Worm (Caenorhabditis elegans) whole organism, L3 larva: ENCODE measurements around the gene seb-3.

Experiments used
- ceh-16 ChIP-seq: sonication (generic microtip); optimal IDR thresholded peaks from 2 replicates; lab custom pipeline; 2017; ENCODE audit warnings: missing biosample characterization, missing genetic modification characterization
- ceh-82 ChIP-seq: fragments of 150-350 bp; optimal IDR thresholded peaks from 2 replicates; lab custom pipeline; 2014; ENCODE audit warnings: missing biosample characterization, missing genetic modification characterization
- eor-1 ChIP-seq, 2 experiments: fragments of 150-350 bp; optimal IDR thresholded peaks; 2 replicates each; lab custom pipeline; 2014 to 2018; ENCODE audit warnings: missing biosample characterization in 2 of 2, missing genetic modification characterization in 2 of 2
- jun-1 ChIP-seq: fragments of 150-350 bp; optimal IDR thresholded peaks from 2 replicates; lab custom pipeline; 2014; ENCODE audit warnings: missing biosample characterization, missing genetic modification reagents, missing genetic modification characterization
- lin-15B ChIP-seq: fragments of 150-350 bp; optimal IDR thresholded peaks from 2 replicates; lab custom pipeline; 2014; ENCODE audit warnings: missing biosample characterization, missing genetic modification characterization
- nfya-1 ChIP-seq: sonication (generic microtip); optimal IDR thresholded peaks from 2 replicates; lab custom pipeline; 2017; ENCODE audit warnings: missing genetic modification characterization, mild to moderate bottlenecking, missing compliant biosample characterization, antibody characterized with exemption, moderate library complexity; ENCODE audit not compliant: insufficient read depth
- snpc-4 ChIP-seq: fragments of 150-350 bp; optimal IDR thresholded peaks from 2 replicates; lab custom pipeline; 2014; ENCODE audit warnings: missing biosample characterization, missing genetic modification characterization

- no peak for TF ChIP-seq eor-1 (tag; optimal IDR thresholded peaks at IDR 0.05; lab: Kevin White, UChicago)
- no peak for TF ChIP-seq lin-15B (tag; lab: Kevin White, UChicago)
- no peak for TF ChIP-seq snpc-4
- no peak for TF ChIP-seq nfya-1
- TF ChIP-seq ceh-82: no peak
- no peak for TF ChIP-seq ceh-16 (tag; lab: Kevin White, UChicago)
- no peak for TF ChIP-seq jun-1
These were observed 29.8 kb downstream of the seb-3 start, which contains the start of gene H03G16.7 for ce11 chrX:15055914-15056313.
